Fruit fly (Drosophila melanogaster) whole organism, pupa: ENCODE data around the gene DAAM.
A peak's percentile ranks its signal among the peaks of the same experiment; 100 is the strongest.

Experiments
- CG10348 ChIP-seq: fragments of 200-800 bp; sonication (Bioruptor generic); IDR thresholded peaks from 2 replicates; pipeline ENCODE4 v1.3.6; 2022; ENCODE audit warnings: missing biosample characterization, missing genetic modification characterization
- CG12605 ChIP-seq: fragments of 200-800 bp; sonication (Bioruptor generic); IDR thresholded peaks from 2 replicates; pipeline ENCODE4 v1.3.6; 2022; ENCODE audit warnings: missing biosample characterization, missing genetic modification characterization
- CG13204 ChIP-seq: fragments of 200-800 bp; sonication (Bioruptor generic); optimal IDR thresholded peaks from 2 replicates; lab custom pipeline; 2018; ENCODE audit warnings: missing biosample characterization, mild to moderate bottlenecking, missing genetic modification characterization, moderate library complexity
- CG14655 ChIP-seq: fragments of 200-800 bp; sonication (Bioruptor generic); optimal IDR thresholded peaks from 3 replicates; lab custom pipeline; 2017; ENCODE audit warnings: mild to moderate bottlenecking, missing biosample characterization, missing genetic modification reagents, missing genetic modification characterization
- CG15710 ChIP-seq: fragments of 200-800 bp; sonication (Bioruptor generic); optimal IDR thresholded peaks from 2 replicates; lab custom pipeline; 2018; ENCODE audit warnings: missing biosample characterization, mild to moderate bottlenecking, missing genetic modification characterization, moderate library complexity
- CG17806 ChIP-seq: fragments of 200-800 bp; sonication (Bioruptor generic); optimal IDR thresholded peaks from 2 replicates; lab custom pipeline; 2018; ENCODE audit warnings: missing biosample characterization, mild to moderate bottlenecking, missing genetic modification characterization, moderate library complexity
- CG32121 ChIP-seq: fragments of 200-800 bp; sonication (Bioruptor generic); IDR thresholded peaks from 2 replicates; pipeline ENCODE4 v1.3.6; 2022; ENCODE audit warnings: missing biosample characterization, missing genetic modification characterization
- CG34367 ChIP-seq: fragments of 200-800 bp; sonication (Bioruptor generic); optimal IDR thresholded peaks from 2 replicates; lab custom pipeline; 2018; ENCODE audit warnings: missing biosample characterization, mild to moderate bottlenecking, missing genetic modification characterization
- CG4496 ChIP-seq: fragments of 200-800 bp; sonication (Bioruptor generic); IDR thresholded peaks from 3 replicates; pipeline ENCODE4 v1.3.6; 2022; ENCODE audit warnings: missing biosample characterization, missing genetic modification characterization
- CG8159 ChIP-seq: fragments of 200-800 bp; sonication (Bioruptor generic); optimal IDR thresholded peaks from 3 replicates; lab custom pipeline; 2018; ENCODE audit warnings: missing biosample characterization, mild to moderate bottlenecking, missing genetic modification characterization, moderate library complexity
- CG8301 ChIP-seq: fragments of 200-800 bp; sonication (Bioruptor generic); optimal IDR thresholded peaks from 2 replicates; lab custom pipeline; 2018; ENCODE audit warnings: missing biosample characterization, mild to moderate bottlenecking, missing genetic modification characterization
- CG9948 ChIP-seq: fragments of 200-800 bp; sonication (Bioruptor generic); optimal IDR thresholded peaks from 2 replicates; lab custom pipeline; 2018; ENCODE audit warnings: missing biosample characterization, mild to moderate bottlenecking, missing genetic modification characterization, moderate library complexity
- D1 ChIP-seq: fragments of 200-800 bp; sonication (Bioruptor generic); optimal IDR thresholded peaks from 2 replicates; lab custom pipeline; 2018; ENCODE audit warnings: missing biosample characterization, mild to moderate bottlenecking, missing genetic modification characterization, moderate library complexity
- EcR ChIP-seq: fragments of 200-800 bp; sonication (Bioruptor generic); optimal IDR thresholded peaks from 3 replicates; lab custom pipeline; 2019; ENCODE audit warnings: missing biosample characterization, missing genetic modification characterization, mild to moderate bottlenecking, moderate library complexity, missing genetic modification reagents
- Ets98B ChIP-seq: fragments of 200-800 bp; sonication (Bioruptor generic); IDR thresholded peaks from 2 replicates; pipeline ENCODE4 v1.3.6; 2022; ENCODE audit warnings: missing biosample characterization, missing genetic modification characterization
- Pif1A ChIP-seq: fragments of 200-800 bp; sonication (Bioruptor generic); optimal IDR thresholded peaks from 3 replicates; lab custom pipeline; 2016; ENCODE audit warnings: missing biosample characterization, missing genetic modification characterization
- Pif1B ChIP-seq: fragments of 200-800 bp; sonication (Bioruptor generic); optimal IDR thresholded peaks from 3 replicates; lab custom pipeline; 2016; ENCODE audit warnings: missing biosample characterization, missing genetic modification characterization
- Snoo ChIP-seq: fragments of 200-800 bp; sonication (Bioruptor generic); optimal IDR thresholded peaks from 3 replicates; lab custom pipeline; 2017; ENCODE audit warnings: missing biosample characterization, mild to moderate bottlenecking, missing genetic modification characterization, inconsistent platforms
- fd96Ca ChIP-seq: fragments of 200-800 bp; sonication (Bioruptor generic); IDR thresholded peaks from 3 replicates; pipeline ENCODE4 v1.3.6; 2022; ENCODE audit warnings: missing biosample characterization, missing genetic modification characterization
- gl ChIP-seq: fragments of 200-800 bp; sonication (Bioruptor generic); optimal IDR thresholded peaks from 2 replicates; lab custom pipeline; 2018; ENCODE audit warnings: missing biosample characterization, mild to moderate bottlenecking, missing genetic modification characterization
- rn ChIP-seq: fragments of 200-800 bp; sonication (Bioruptor generic); IDR thresholded peaks from 2 replicates; pipeline ENCODE4 v1.3.6; 2022; ENCODE audit warnings: missing biosample characterization, missing genetic modification characterization

The DAAM gene

dm6 chrX:1299928-1300327, 22.2 kb downstream of the DAAM start:
- TF ChIP-seq CG14655 (GFP tag; lab: Kevin White, UChicago) (no peak), CG32121 (GFP tag; lab: Robert Waterston, UW) (no peak), CG4496 (GFP tag; lab: Robert Waterston, UW) (no peak), CG17806 (tag; lab: Kevin White, UChicago) (no peak), gl (tag; lab: Kevin White, UChicago) (no peak), EcR (no peak), CG15710 (tag; lab: Kevin White, UChicago) (no peak), CG9948 (no peak), Pif1A (GFP tag; lab: Kevin White, UChicago) (no peak), fd96Ca (no peak), CG8301 (tag; lab: Kevin White, UChicago) (no peak), CG13204 (GFP tag; lab: Kevin White, UChicago) (no peak), CG8159 (tag; lab: Kevin White, UChicago) (no peak), D1 (tag; lab: Kevin White, UChicago) (no peak), Snoo (tag; lab: Kevin White, UChicago) (no peak), CG10348 (no peak), Ets98B (GFP tag; lab: Robert Waterston, UW) (no peak)

dm6 chrX:1298287-1298686, 23.9 kb downstream of the DAAM start, which contains the start of gene CG32811:
Gene CG32811, minus strand, starts transcription at chrX:1298387.
- TF ChIP-seq Ets98B (GFP tag; lab: Robert Waterston, UW), result no peak
- no peak for TF ChIP-seq CG10348
- TF ChIP-seq gl (tag; lab: Kevin White, UChicago), result no peak
- TF ChIP-seq Snoo (tag; lab: Kevin White, UChicago), result no peak
- TF ChIP-seq CG12605 (GFP tag; lab: Robert Waterston, UW), result no peak
- TF ChIP-seq fd96Ca, result no peak
- no peak for TF ChIP-seq CG9948
- TF ChIP-seq D1 (tag; lab: Kevin White, UChicago), result no peak

dm6 chrX:1288924-1289608, 33.1 kb downstream of the DAAM start:
- no peak for TF ChIP-seq EcR
- TF ChIP-seq fd96Ca, result no peak
- no peak for TF ChIP-seq Pif1A (GFP tag; lab: Kevin White, UChicago)
- no peak for TF ChIP-seq CG17806 (tag; lab: Kevin White, UChicago)
- no peak for TF ChIP-seq D1 (tag; lab: Kevin White, UChicago)
- no peak for TF ChIP-seq Pif1B (GFP tag; lab: Kevin White, UChicago)
- TF ChIP-seq CG34367 (tag; lab: Kevin White, UChicago), result no peak
- no peak for TF ChIP-seq CG4496 (GFP tag; lab: Robert Waterston, UW)
- TF ChIP-seq CG9948, result no peak
- no peak for TF ChIP-seq Ets98B (GFP tag; lab: Robert Waterston, UW)
- TF ChIP-seq CG8159 (tag; lab: Kevin White, UChicago), result no peak
- TF ChIP-seq CG14655 (GFP tag; lab: Kevin White, UChicago), result no peak
- no peak for TF ChIP-seq CG12605 (GFP tag; lab: Robert Waterston, UW)

- TF ChIP-seq rn (GFP tag; lab: Robert Waterston, UW) (no peak), CG12605 (GFP tag; lab: Robert Waterston, UW) (0 out of 2 replicates have a peak, but pooled peaks have one; percentile 4)
These were observed 35.0 kb downstream of the DAAM start, which contains the start of gene CG32812 for dm6 chrX:1286868-1287835. Gene CG32812, plus strand, starts transcription at chrX:1287290.

dm6 chrX:1286136-1286535, 36.0 kb downstream of the DAAM start:
- TF ChIP-seq CG12605 (GFP tag; lab: Robert Waterston, UW) (no peak), fd96Ca (peak; percentile 50; the same call in 1 of the 3 replicates), CG13204 (GFP tag; lab: Kevin White, UChicago) (no peak), gl (tag; lab: Kevin White, UChicago) (no peak), CG34367 (tag; lab: Kevin White, UChicago) (no peak), CG32121 (GFP tag; lab: Robert Waterston, UW) (peak; percentile 67), CG17806 (tag; lab: Kevin White, UChicago) (no peak), CG4496 (GFP tag; lab: Robert Waterston, UW) (peak; percentile 65; the same call in 2 of the 3 replicates)
- TF ChIP-seq, all 21 proteins: peak for 3

- TF ChIP-seq CG14655 (GFP tag; lab: Kevin White, UChicago), result no peak
These were observed 36.9 kb downstream of the DAAM start for dm6 chrX:1285273-1285672.
